Comparison of ENCODE assay signal across 1 fruit fly cellular context in the genomic region with DNA sequence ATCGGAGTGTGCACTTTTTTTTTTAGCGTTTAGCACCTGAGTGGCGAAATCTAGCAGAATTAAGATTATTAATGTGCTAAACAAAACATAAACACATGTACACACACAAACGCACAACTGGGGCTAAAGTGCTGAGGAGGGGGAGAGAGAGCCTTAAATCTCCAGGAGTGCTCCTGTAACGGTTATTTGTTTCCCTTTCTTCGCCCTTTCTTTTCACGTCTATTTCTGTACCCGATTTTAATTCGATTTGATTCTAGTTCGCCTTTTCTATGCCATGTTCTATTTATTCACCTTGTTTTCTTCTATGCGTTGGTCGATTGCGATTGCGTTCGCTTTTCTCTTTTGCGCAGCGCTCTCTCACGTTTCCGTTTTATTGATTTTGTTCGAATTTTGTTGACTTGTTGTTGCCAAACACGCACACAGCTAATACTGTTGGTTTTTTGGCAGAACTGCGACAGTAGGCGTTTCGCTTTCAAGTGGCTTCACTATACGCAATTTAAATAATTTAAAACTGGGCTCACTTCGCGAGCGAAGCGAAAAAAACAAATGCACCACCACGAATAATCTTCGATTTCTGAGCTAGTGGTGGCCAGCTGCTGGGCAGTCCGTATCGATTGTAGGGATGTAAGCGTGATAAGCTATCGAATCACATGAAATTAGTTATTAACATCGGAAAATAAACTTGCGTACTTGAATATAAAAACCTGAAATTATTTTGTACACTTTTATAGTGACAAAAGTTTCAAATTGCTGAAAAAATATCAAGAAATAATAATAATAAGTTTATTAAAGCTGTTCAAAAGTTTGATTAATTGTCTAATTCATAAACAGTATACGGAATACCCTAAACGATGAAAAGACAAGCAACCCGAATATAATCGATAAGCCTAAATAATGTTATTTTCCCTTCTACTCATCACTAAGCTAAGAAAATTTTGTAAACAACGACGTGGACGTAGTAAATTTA.
TF ChIP-seq lines count a peak whose summit lies in the region.

Krn (minus strand) TSS at position 580 of the 967 bp plus-strand sequence.
Ndfip (minus strand) TSS at position 580 of the 967 bp plus-strand sequence.
CG7484 (plus strand) TSS at position 917 of the 967 bp plus-strand sequence.

TF ChIP-seq in whole organism, embryonic, 481 proteins besides CTCF, POLR2A, EP300 and RAD21 (continued from another document):
- TF ChIP-seq CG34376 (GFP tag; optimal IDR thresholded peaks at IDR 0.05; lab: Kevin White, UChicago) (peak; percentile 76), luna (GFP tag; optimal IDR thresholded peaks at IDR 0.05; lab: Kevin White, UChicago) (peak; percentile 50), Pdp1 (GFP tag; optimal IDR thresholded peaks at IDR 0.05; lab: Kevin White, UChicago) (peak; percentile 74 to 83), CG12071 (GFP tag; optimal IDR thresholded peaks at IDR 0.05; lab: Kevin White, UChicago) (no peak), CG10462 (GFP tag; optimal IDR thresholded peaks at IDR 0.05; lab: Kevin White, UChicago) (peak; percentile 79), dan (GFP tag; IDR thresholded peaks at IDR 0.05; lab: Robert Waterston, UW) (no peak), Lim3 (GFP tag; IDR thresholded peaks at IDR 0.05; lab: Robert Waterston, UW) (no peak), Poxn (GFP tag; IDR thresholded peaks at IDR 0.05; lab: Robert Waterston, UW) (peak; percentile 67; the same call in 1 of the 2 replicates), CG6175 (GFP tag; IDR thresholded peaks at IDR 0.05; lab: Robert Waterston, UW) (peak; percentile 74), ewg (GFP tag; optimal IDR thresholded peaks at IDR 0.05; lab: Kevin White, UChicago) (peak; percentile 76), trem (tag; optimal IDR thresholded peaks at IDR 0.05; lab: Kevin White, UChicago) (peak; percentile 92), tio (GFP tag; optimal IDR thresholded peaks at IDR 0.05; lab: Kevin White, UChicago) (peak; percentile 86), kay (GFP tag; optimal IDR thresholded peaks at IDR 0.05; lab: Kevin White, UChicago) (peak; percentile 72), E2f1 (GFP tag; IDR thresholded peaks at IDR 0.05; lab: Robert Waterston, UW) (peak; percentile 84), Atf3 (GFP tag; optimal IDR thresholded peaks at IDR 0.05; lab: Kevin White, UChicago) (peak; percentile 75), p53 (GFP tag; optimal IDR thresholded peaks at IDR 0.05; lab: Kevin White, UChicago) (peak; percentile 65), D19B (GFP tag; optimal IDR thresholded peaks at IDR 0.05; lab: Kevin White, UChicago) (peak; percentile 67), CG17328 (GFP tag; IDR thresholded peaks at IDR 0.05; lab: Robert Waterston, UW) (peak; percentile 81), salm (tag; optimal IDR thresholded peaks at IDR 0.05; lab: Kevin White, UChicago) (peak; percentile 74), Ets65A (GFP tag; lab: Kevin White, UChicago) (peak; percentile 98), H2.0 (GFP tag; IDR thresholded peaks at IDR 0.05; lab: Robert Waterston, UW) (peak; percentile 65), Rx (GFP tag; IDR thresholded peaks at IDR 0.05; lab: Robert Waterston, UW) (peak; percentile 73), Sin3A (optimal IDR thresholded peaks at IDR 0.05; lab: Kevin White, UChicago) (peak; percentile 16), Xrp1 (GFP tag; IDR thresholded peaks at IDR 0.05; lab: Robert Waterston, UW) (peak; percentile 83), E2f2 (GFP tag; IDR thresholded peaks at IDR 0.05; lab: Robert Waterston, UW) (peak; percentile 62), Stat92E (GFP tag; optimal IDR thresholded peaks at IDR 0.05; lab: Kevin White, UChicago) (peak in 1 of 3 experiments; percentile 36), gcm2 (GFP tag; optimal IDR thresholded peaks at IDR 0.05; lab: Kevin White, UChicago) (peak; percentile 48), btn (GFP tag; optimal IDR thresholded peaks at IDR 0.05; lab: Kevin White, UChicago) (no peak), CG1792 (GFP tag; optimal IDR thresholded peaks at IDR 0.05; lab: Kevin White, UChicago) (no peak), CG6791 (GFP tag; IDR thresholded peaks at IDR 0.05; lab: Robert Waterston, UW; ENCODE audit: partially characterized antibody) (peak; percentile 89), esg (GFP tag; conservative IDR thresholded peaks at IDR 0.05; lab: Robert Waterston, UW) (peak; percentile 84), zen2 (GFP tag; IDR thresholded peaks at IDR 0.05; lab: Robert Waterston, UW; ENCODE audit: partially characterized antibody) (no peak; the same call in 2 of the 3 replicates), CG17568 (GFP tag; optimal IDR thresholded peaks at IDR 0.05; lab: Kevin White, UChicago) (peak; percentile 47), repo (GFP tag; optimal IDR thresholded peaks at IDR 0.05; lab: Kevin White, UChicago) (peak; percentile 63), CG2678 (tag; optimal IDR thresholded peaks at IDR 0.05; lab: Kevin White, UChicago) (peak; percentile 93), Antp (GFP tag; optimal IDR thresholded peaks at IDR 0.05; lab: Kevin White, UChicago) (peak; percentile 77), so (GFP tag; IDR thresholded peaks at IDR 0.05; lab: Robert Waterston, UW) (peak; percentile 79), CG4617 (GFP tag; optimal IDR thresholded peaks at IDR 0.05; lab: Kevin White, UChicago; ENCODE audit: borderline replicate concordance) (peak; percentile 56), CG17912 (GFP tag; optimal IDR thresholded peaks at IDR 0.05; lab: Kevin White, UChicago) (peak; percentile 49), tx (GFP tag; optimal IDR thresholded peaks at IDR 0.05; lab: Kevin White, UChicago) (peak; percentile 72), bowl (GFP tag; IDR thresholded peaks at IDR 0.05; lab: Robert Waterston, UW) (no peak), CG31224 (GFP tag; IDR thresholded peaks at IDR 0.05; lab: Robert Waterston, UW) (peak; percentile 73), en (GFP tag; optimal IDR thresholded peaks at IDR 0.05; lab: Kevin White, UChicago) (peak; percentile 29), CG7987 (GFP tag; optimal IDR thresholded peaks at IDR 0.05; lab: Kevin White, UChicago) (peak; percentile 27), D19A (tag; optimal IDR thresholded peaks at IDR 0.05; lab: Kevin White, UChicago) (peak; percentile 82)
